Worm (Caenorhabditis elegans) whole organism, L4 larva: ENCODE results near the gene C25E10.12.

Source experiments
- F44E2.7 ChIP-seq: fragments of 200-800 bp; sonication (Bioruptor generic); IDR thresholded peaks from 2 replicates; pipeline ENCODE4 v2.1.2; 2022; ENCODE audit warnings: missing genetic modification characterization, missing compliant biosample characterization
- T26A8.4 ChIP-seq: fragments of 200-800 bp; sonication (Bioruptor generic); IDR thresholded peaks from 2 replicates; pipeline ENCODE4 v1.3.6; 2022; ENCODE audit warnings: missing genetic modification characterization, missing compliant biosample characterization
- Y5F2A.4 ChIP-seq: fragments of 200-800 bp; sonication (Bioruptor generic); optimal IDR thresholded peaks from 2 replicates; lab custom pipeline; 2018; ENCODE audit warnings: mild to moderate bottlenecking, missing genetic modification characterization, missing compliant biosample characterization
- aha-1 ChIP-seq: fragments of 150-350 bp; peaks from one replicate; lab custom pipeline; 2014; ENCODE audit warnings: missing biosample characterization, missing genetic modification characterization
- arid-1 ChIP-seq: fragments of 200-800 bp; sonication (Bioruptor generic); conservative IDR thresholded peaks from 2 replicates; pipeline ENCODE4 v1.3.6; 2022; ENCODE audit warnings: missing genetic modification reagents, missing genetic modification characterization, missing compliant biosample characterization
- ceh-32 ChIP-seq: sonication (generic microtip); optimal IDR thresholded peaks from 2 replicates; lab custom pipeline; 2016; ENCODE audit warnings: mild to moderate bottlenecking, missing genetic modification characterization, missing compliant biosample characterization; ENCODE audit not compliant: poor library complexity
- ceh-82 ChIP-seq: sonication (generic microtip); optimal IDR thresholded peaks from 2 replicates; lab custom pipeline; 2017; ENCODE audit warnings: missing biosample characterization, missing genetic modification characterization
- dmd-9 ChIP-seq: fragments of 200-800 bp; sonication (Bioruptor generic); IDR thresholded peaks from 2 replicates; pipeline ENCODE4 v1.3.6; 2022; ENCODE audit warnings: missing genetic modification reagents, missing genetic modification characterization, missing compliant biosample characterization
- duxl-1 ChIP-seq: sonication (generic microtip); optimal IDR thresholded peaks from 2 replicates; lab custom pipeline; 2016; ENCODE audit warnings: mild to moderate bottlenecking, missing genetic modification characterization, moderate library complexity, missing compliant biosample characterization; ENCODE audit not compliant: poor library complexity
- hmg-1.1 ChIP-seq: fragments of 200-800 bp; sonication (Bioruptor generic); IDR thresholded peaks from 2 replicates; pipeline ENCODE4 v1.3.6; 2022; ENCODE audit warnings: missing genetic modification reagents, missing genetic modification characterization, missing compliant biosample characterization
- lin-1 ChIP-seq: fragments of 200-800 bp; sonication (Bioruptor generic); IDR thresholded peaks from 2 replicates; pipeline ENCODE4 v1.3.6; 2022; ENCODE audit warnings: missing genetic modification reagents, missing genetic modification characterization, missing compliant biosample characterization
- lin-13 ChIP-seq: fragments of 150-350 bp; optimal IDR thresholded peaks from 2 replicates; lab custom pipeline; 2014; ENCODE audit warnings: missing biosample characterization, missing genetic modification reagents, missing genetic modification characterization
- lsy-2 ChIP-seq, 2 experiments: fragments of 150-350 bp in 1 of 2; sonication (generic microtip) in 1 of 2; optimal IDR thresholded peaks; 2 replicates each; lab custom pipeline; 2014 to 2017; ENCODE audit warnings: missing biosample characterization in 2 of 2, missing genetic modification characterization in 2 of 2
- madf-5 ChIP-seq, 2 experiments: fragments of 200-800 bp; sonication (Bioruptor generic); IDR thresholded peaks; 2 replicates each; pipeline ENCODE4 v1.3.6; 2022; ENCODE audit warnings: missing compliant biosample characterization in 2 of 2, missing genetic modification characterization in 2 of 2
- nhr-10 ChIP-seq: fragments of 150-350 bp; optimal IDR thresholded peaks from 2 replicates; lab custom pipeline; 2014; ENCODE audit warnings: missing biosample characterization, missing genetic modification characterization
- nhr-102 ChIP-seq: sonication (generic microtip); optimal IDR thresholded peaks from 2 replicates; lab custom pipeline; 2016; ENCODE audit warnings: mild to moderate bottlenecking, missing genetic modification characterization, moderate library complexity, missing compliant biosample characterization
- nhr-11 ChIP-seq: fragments of 150-350 bp; optimal IDR thresholded peaks from 2 replicates; lab custom pipeline; 2014; ENCODE audit warnings: missing biosample characterization, missing genetic modification characterization
- nhr-111 ChIP-seq: fragments of 200-800 bp; sonication (Bioruptor generic); optimal IDR thresholded peaks from 2 replicates; lab custom pipeline; 2018; ENCODE audit warnings: mild to moderate bottlenecking, missing genetic modification characterization, missing compliant biosample characterization
- nhr-237 ChIP-seq: sonication (generic microtip); optimal IDR thresholded peaks from 2 replicates; lab custom pipeline; 2017; ENCODE audit warnings: missing biosample characterization, missing genetic modification characterization
- nhr-25 ChIP-seq: sonication (generic microtip); optimal IDR thresholded peaks from 2 replicates; lab custom pipeline; 2017; ENCODE audit warnings: missing genetic modification characterization, mild to moderate bottlenecking, missing compliant biosample characterization, antibody characterized with exemption, moderate library complexity, borderline replicate concordance; ENCODE audit not compliant: insufficient read depth
- nhr-41 ChIP-seq: fragments of 200-800 bp; sonication (Bioruptor generic); IDR thresholded peaks from 2 replicates; pipeline ENCODE4 v1.3.6; 2022; ENCODE audit warnings: missing genetic modification reagents, missing genetic modification characterization, missing compliant biosample characterization
- nhr-76 ChIP-seq: fragments of 150-350 bp; optimal IDR thresholded peaks from 2 replicates; lab custom pipeline; 2014; ENCODE audit warnings: missing biosample characterization, missing genetic modification characterization
- nhr-77 ChIP-seq: fragments of 150-350 bp; optimal IDR thresholded peaks from 2 replicates; lab custom pipeline; 2014; ENCODE audit warnings: missing biosample characterization, missing genetic modification characterization
- pqm-1 ChIP-seq: sonication (generic microtip); optimal IDR thresholded peaks from 2 replicates; lab custom pipeline; 2017; ENCODE audit warnings: missing biosample characterization, missing genetic modification characterization
- rbr-2 ChIP-seq: sonication (generic microtip); optimal IDR thresholded peaks from 2 replicates; lab custom pipeline; 2016; ENCODE audit warnings: missing genotype, missing genetic modification characterization, missing compliant biosample characterization
- saeg-2 ChIP-seq: fragments of 200-800 bp; sonication (Bioruptor generic); IDR thresholded peaks from 2 replicates; pipeline ENCODE4 v1.3.6; 2022; ENCODE audit warnings: missing genetic modification reagents, missing genetic modification characterization, missing compliant biosample characterization
- skn-1 ChIP-seq: fragments of 150-350 bp; optimal IDR thresholded peaks from 2 replicates; lab custom pipeline; 2014; ENCODE audit warnings: missing biosample characterization, missing genetic modification characterization
- spr-3 ChIP-seq: fragments of 200-800 bp; sonication (Bioruptor generic); optimal IDR thresholded peaks from 2 replicates; lab custom pipeline; 2018; ENCODE audit warnings: mild to moderate bottlenecking, missing genetic modification characterization, missing compliant biosample characterization
- unc-39 ChIP-seq: sonication (generic microtip); optimal IDR thresholded peaks from 2 replicates; lab custom pipeline; 2017; ENCODE audit warnings: missing biosample characterization, missing genetic modification characterization
- unc-62 ChIP-seq, 3 experiments: fragments of 150-350 bp in 1 of 3; sonication (generic microtip); optimal IDR thresholded peaks in 2 of 3; peaks in 1 of 3; 1 replicate in 1 of 3; 2 replicates in 2 of 3; lab custom pipeline; 2014 to 2017; ENCODE audit warnings: missing biosample characterization in 3 of 3, missing genetic modification characterization in 3 of 3, missing genetic modification reagents in 3 of 3, missing genotype in 1 of 3
- ztf-7 ChIP-seq: fragments of 150-350 bp; optimal IDR thresholded peaks from 2 replicates; lab custom pipeline; 2014; ENCODE audit warnings: missing biosample characterization, missing genetic modification characterization

C25E10.12 gene

ce11 chrV:9041030-9041429 is 21.2 kb downstream of the C25E10.12 start, which contains the start of gene cyp-33B1:
Gene cyp-33B1, plus strand, starts transcription at chrV:9041330.
- TF ChIP-seq nhr-25 (tag; lab: Kevin White, UChicago) (no peak), duxl-1 (no peak), madf-5 (GFP tag; IDR thresholded peaks at IDR 0.05; lab: Robert Waterston, UW) (no peak), lsy-2 (tag; optimal IDR thresholded peaks at IDR 0.05; lab: Kevin White, UChicago) (no peak), nhr-10 (tag; lab: Kevin White, UChicago) (no peak), lin-1 (no peak), ztf-7 (tag; lab: Kevin White, UChicago) (no peak), lin-13 (GFP tag; lab: Kevin White, UChicago) (no peak), ceh-32 (no peak), Y5F2A.4 (no peak), nhr-77 (tag; lab: Kevin White, UChicago) (no peak), nhr-237 (tag; lab: Kevin White, UChicago) (no peak)

- no peak for TF ChIP-seq duxl-1
- peak; percentile 31 for TF ChIP-seq aha-1
These were observed 26.6 kb downstream of the C25E10.12 start, which contains the start of gene srsx-34 for ce11 chrV:9035685-9036084. Gene srsx-34, plus strand, starts transcription at chrV:9035985.

ce11 chrV:9033267-9033666 is 29.0 kb downstream of the C25E10.12 start, which contains the start of gene C25E10.4:
Gene C25E10.4, plus strand, starts transcription at chrV:9033567.
- TF ChIP-seq aha-1, result peak; percentile 37
- TF ChIP-seq lin-13 (GFP tag; lab: Kevin White, UChicago), result no peak

- no peak for TF ChIP-seq nhr-41
- no peak for TF ChIP-seq nhr-11 (tag; lab: Kevin White, UChicago)
- no peak for TF ChIP-seq rbr-2 (tag; lab: Kevin White, UChicago)
- no peak for TF ChIP-seq madf-5 (GFP tag; IDR thresholded peaks at IDR 0.05; lab: Robert Waterston, UW)
- no peak for TF ChIP-seq ztf-7 (tag; lab: Kevin White, UChicago)
- no peak for TF ChIP-seq unc-39 (tag; lab: Kevin White, UChicago)
- no peak for TF ChIP-seq dmd-9
- no peak for TF ChIP-seq spr-3 (GFP tag; lab: Kevin White, UChicago)
- TF ChIP-seq saeg-2 (GFP tag; lab: Robert Waterston, UW), result no peak
- TF ChIP-seq skn-1 (tag; lab: Kevin White, UChicago), result no peak
- no peak for TF ChIP-seq arid-1 (GFP tag; lab: Robert Waterston, UW)
- TF ChIP-seq hmg-1.1 (GFP tag; lab: Robert Waterston, UW), result no peak
- TF ChIP-seq F44E2.7 (GFP tag; lab: Robert Waterston, UW), result no peak
- no peak for TF ChIP-seq duxl-1
- TF ChIP-seq nhr-111 (GFP tag; lab: Kevin White, UChicago), result no peak
These were observed 32.0 kb downstream of the C25E10.12 start, which contains the start of gene C25E10.5 for ce11 chrV:9030248-9030647. Gene C25E10.5, plus strand, starts transcription at chrV:9030548.

- TF ChIP-seq unc-62 (GFP tag; optimal IDR thresholded peaks at IDR 0.05 in 1 of 2; lab: Kevin White, UChicago) (peak in 1 of 2 experiments; percentile 58), unc-62 (tag; optimal IDR thresholded peaks at IDR 0.05; lab: Kevin White, UChicago) (no peak), nhr-76 (tag; lab: Kevin White, UChicago) (no peak), rbr-2 (tag; lab: Kevin White, UChicago) (no peak), T26A8.4 (GFP tag; lab: Robert Waterston, UW) (no peak), pqm-1 (tag; lab: Kevin White, UChicago) (no peak)
These were observed 37.5 kb downstream of the C25E10.12 start, which contains the start of gene bus-1 for ce11 chrV:9024713-9025112. Gene bus-1, minus strand, starts transcription at chrV:9024813.

- TF ChIP-seq unc-62 (GFP tag; optimal IDR thresholded peaks at IDR 0.05 in 1 of 2; lab: Kevin White, UChicago), result no peak
- no peak for TF ChIP-seq unc-62 (tag; optimal IDR thresholded peaks at IDR 0.05; lab: Kevin White, UChicago)
- TF ChIP-seq F44E2.7 (GFP tag; lab: Robert Waterston, UW), result no peak
- TF ChIP-seq ceh-82, result no peak
- TF ChIP-seq arid-1 (GFP tag; lab: Robert Waterston, UW), result no peak
- TF ChIP-seq nhr-102 (tag; lab: Kevin White, UChicago), result no peak
- no peak for TF ChIP-seq aha-1
- TF ChIP-seq, all 104 proteins: peak for 0
These were observed 40.2 kb downstream of the C25E10.12 start, which contains the start of gene oac-41 for ce11 chrV:9022078-9022477. Gene oac-41, minus strand, starts transcription at chrV:9022178.
